Worm (Caenorhabditis elegans) whole organism, young adult: Measurements from ENCODE around the gene F08H9.2.

Source experiments
- ceh-40 ChIP-seq: fragments of 200-800 bp; sonication (Bioruptor generic); IDR thresholded peaks from 2 replicates; pipeline ENCODE4 v1.3.6; 2022; ENCODE audit warnings: missing genetic modification characterization, missing compliant biosample characterization
- rcor-1 ChIP-seq: fragments of 200-800 bp; sonication (Bioruptor generic); IDR thresholded peaks from 2 replicates; pipeline ENCODE4 v1.3.6; 2022; ENCODE audit warnings: missing genetic modification reagents, missing genetic modification characterization, missing compliant biosample characterization

DNA sequence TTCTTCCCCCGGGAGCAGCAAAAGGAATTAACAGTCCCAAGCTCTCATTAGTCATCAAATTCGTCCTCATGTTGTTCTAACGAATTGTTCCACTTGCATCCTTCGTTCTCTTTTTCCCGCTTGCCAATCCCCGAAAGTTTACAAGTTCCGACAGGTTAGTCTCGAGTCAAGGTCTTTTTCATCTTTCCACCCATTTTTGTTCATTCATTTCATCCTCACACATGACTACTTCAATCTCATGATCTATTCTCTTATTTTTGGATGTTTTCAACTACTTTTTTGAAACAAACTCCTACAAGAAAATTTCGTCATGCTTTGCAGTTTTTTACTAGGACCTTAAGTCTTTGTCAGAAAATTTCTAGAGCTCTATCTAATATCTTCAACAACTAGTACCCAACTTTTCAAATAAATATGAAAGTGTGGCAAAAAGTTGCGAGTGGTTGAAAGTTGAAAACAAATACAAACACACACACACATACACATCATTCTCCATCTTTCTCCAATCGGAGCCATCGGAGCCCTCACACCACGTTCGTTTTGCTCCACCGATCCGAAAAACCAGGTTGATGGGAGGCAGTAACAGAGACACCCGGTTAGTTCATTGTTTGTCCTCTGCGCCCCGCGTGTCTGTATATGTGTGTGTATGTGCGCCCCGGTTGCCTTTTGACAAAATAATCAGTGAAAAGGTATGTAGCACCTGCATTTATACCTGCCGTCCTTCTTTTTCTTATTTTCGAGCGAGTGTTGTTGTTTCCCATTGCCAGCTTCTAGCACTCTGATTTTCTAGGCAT is 38.8 kb downstream of the F08H9.2 start:
- TF ChIP-seq ceh-40 (GFP tag; lab: Robert Waterston, UW): no peak
- no peak for TF ChIP-seq rcor-1 (GFP tag; lab: Robert Waterston, UW)
